Worm (Caenorhabditis elegans): ENCODE results near the gene ckb-1.

- TF ChIP-seq elt-3 (tag; optimal IDR thresholded peaks at IDR 0.05) = no peak
- TF ChIP-seq nhr-11 (tag; optimal IDR thresholded peaks at IDR 0.05) = no peak
- no peak for TF ChIP-seq fkh-2 (tag; optimal IDR thresholded peaks at IDR 0.05)
- TF ChIP-seq zag-1 (tag; optimal IDR thresholded peaks at IDR 0.05) = no peak
- no peak for TF ChIP-seq nhr-28 (tag; optimal IDR thresholded peaks at IDR 0.05)
Measured at ce11 chrIII:4345034-4345433, 20.0 kb upstream of the ckb-1 start, which contains the start of gene hse-5.

Measured in whole organism, L3 larva.